Worm (Caenorhabditis elegans) whole organism, mixed stage, embryonic: ENCODE measurements around the gene Y57G11C.41.

Experiments
- ces-1 ChIP-seq: fragments of 150-350 bp; optimal IDR thresholded peaks from 2 replicates; lab custom pipeline; 2014; ENCODE audit warnings: missing biosample characterization, missing genetic modification reagents, missing genetic modification characterization
- elt-3 ChIP-seq: fragments of 150-350 bp; optimal IDR thresholded peaks from 2 replicates; lab custom pipeline; 2014; ENCODE audit warnings: missing biosample characterization, missing genetic modification characterization
- lin-13 ChIP-seq: fragments of 150-350 bp; optimal IDR thresholded peaks from 2 replicates; lab custom pipeline; 2014; ENCODE audit warnings: missing biosample characterization, missing genetic modification characterization
- lsy-2 ChIP-seq: fragments of 150-350 bp; optimal IDR thresholded peaks from 2 replicates; lab custom pipeline; 2014; ENCODE audit warnings: missing biosample characterization, missing genetic modification characterization
- nhr-237 ChIP-seq: fragments of 150-350 bp; optimal IDR thresholded peaks from 2 replicates; lab custom pipeline; 2014; ENCODE audit warnings: missing biosample characterization, missing genetic modification characterization
- snpc-4 ChIP-seq: fragments of 150-350 bp; optimal IDR thresholded peaks from 2 replicates; lab custom pipeline; 2014; ENCODE audit warnings: missing biosample characterization, missing genetic modification characterization
- unc-39 ChIP-seq: fragments of 150-350 bp; optimal IDR thresholded peaks from 2 replicates; lab custom pipeline; 2014; ENCODE audit warnings: missing biosample characterization, missing genetic modification characterization
- ztf-11 ChIP-seq: fragments of 150-350 bp; optimal IDR thresholded peaks from 2 replicates; lab custom pipeline; 2014; ENCODE audit warnings: missing biosample characterization, missing genetic modification characterization

- TF ChIP-seq lin-13 (tag; lab: Kevin White, UChicago) (no peak), nhr-237 (no peak), unc-39 (tag; lab: Kevin White, UChicago) (no peak), ces-1 (GFP tag; lab: Kevin White, UChicago) (no peak), snpc-4 (tag; lab: Kevin White, UChicago) (no peak), lsy-2 (no peak), elt-3 (no peak), ztf-11 (tag; lab: Kevin White, UChicago) (no peak)
Observed at ce11 chrIV:14675789-14676188, 30.4 kb downstream of the Y57G11C.41 start.
